Fruit fly (Drosophila melanogaster) whole organism, embryonic: ENCODE results near the gene CG13658.

Experiments used
- Ada2b ChIP-seq: fragments of 200-800 bp; sonication (Bioruptor generic); IDR thresholded peaks from 2 replicates; pipeline ENCODE4 v1.3.6; 2022; ENCODE audit warnings: missing biosample characterization, missing genetic modification characterization
- B-H2 ChIP-seq: fragments of 200-800 bp; sonication (Bioruptor generic); optimal IDR thresholded peaks from 2 replicates; lab custom pipeline; 2018; ENCODE audit warnings: missing biosample characterization, mild to moderate bottlenecking, missing genetic modification characterization
- CG10267 ChIP-seq: fragments of 200-800 bp; sonication (Bioruptor generic); optimal IDR thresholded peaks from 2 replicates; lab custom pipeline; 2018; ENCODE audit warnings: missing biosample characterization, mild to moderate bottlenecking, missing genetic modification characterization, moderate library complexity
- CG11696 ChIP-seq: fragments of 200-800 bp; sonication (Bioruptor generic); IDR thresholded peaks from 2 replicates; pipeline ENCODE4 v1.3.6; 2022; ENCODE audit warnings: missing biosample characterization, missing genetic modification characterization
- CG12104 ChIP-seq: fragments of 200-800 bp; sonication (Bioruptor generic); optimal IDR thresholded peaks from 3 replicates; lab custom pipeline; 2016; ENCODE audit warnings: missing biosample characterization, missing genetic modification characterization
- CG1233 ChIP-seq: fragments of 200-800 bp; sonication (Bioruptor generic); optimal IDR thresholded peaks from 4 replicates; lab custom pipeline; 2018; ENCODE audit warnings: missing biosample characterization, mild to moderate bottlenecking, missing genetic modification characterization
- CG17612 ChIP-seq: fragments of 200-800 bp; sonication (Bioruptor generic); IDR thresholded peaks from 2 replicates; pipeline ENCODE4 v1.3.6; 2022; ENCODE audit warnings: missing biosample characterization, missing genetic modification characterization
- CG30431 ChIP-seq: fragments of 200-800 bp; sonication (Bioruptor generic); optimal IDR thresholded peaks from 2 replicates; lab custom pipeline; 2017; ENCODE audit warnings: missing biosample characterization, missing genetic modification characterization
- CG3065 ChIP-seq: fragments of 200-800 bp; sonication (Bioruptor generic); optimal IDR thresholded peaks from 2 replicates; lab custom pipeline; 2016; ENCODE audit warnings: missing biosample characterization, missing genetic modification characterization
- CG33557 ChIP-seq: fragments of 200-800 bp; sonication (Bioruptor generic); optimal IDR thresholded peaks from 2 replicates; lab custom pipeline; 2019; ENCODE audit warnings: missing biosample characterization, mild to moderate bottlenecking, missing genetic modification characterization, moderate library complexity
- CG3407 ChIP-seq: fragments of 200-800 bp; sonication (Bioruptor generic); optimal IDR thresholded peaks from 2 replicates; lab custom pipeline; 2018; ENCODE audit warnings: missing biosample characterization, mild to moderate bottlenecking, missing genetic modification characterization
- CG3995 ChIP-seq: fragments of 200-800 bp; sonication (Bioruptor generic); optimal IDR thresholded peaks from 3 replicates; lab custom pipeline; 2016; ENCODE audit warnings: missing biosample characterization, missing genetic modification characterization
- CG4282 ChIP-seq: fragments of 200-800 bp; sonication (Bioruptor generic); optimal IDR thresholded peaks from 2 replicates; lab custom pipeline; 2016; ENCODE audit warnings: missing biosample characterization, missing genetic modification characterization
- CG4404 ChIP-seq: fragments of 200-800 bp; sonication (Bioruptor generic); IDR thresholded peaks from 2 replicates; pipeline ENCODE4 v1.3.6; 2022; ENCODE audit warnings: missing biosample characterization, missing genetic modification characterization
- CG6683 ChIP-seq: fragments of 200-800 bp; sonication (Bioruptor generic); optimal IDR thresholded peaks from 2 replicates; lab custom pipeline; 2017; ENCODE audit warnings: missing biosample characterization, mild to moderate bottlenecking, missing genetic modification characterization, missing genetic modification reagents
- CG7786 ChIP-seq: fragments of 200-800 bp; sonication (Bioruptor generic); optimal IDR thresholded peaks from 2 replicates; lab custom pipeline; 2016; ENCODE audit warnings: missing biosample characterization, missing genetic modification characterization
- CG9609 ChIP-seq: fragments of 200-800 bp; sonication (Bioruptor generic); optimal IDR thresholded peaks from 3 replicates; lab custom pipeline; 2016; ENCODE audit warnings: missing biosample characterization, missing genetic modification characterization
- CG9727 ChIP-seq: fragments of 200-800 bp; sonication (Bioruptor generic); optimal IDR thresholded peaks from 3 replicates; lab custom pipeline; 2017; ENCODE audit warnings: missing biosample characterization, mild to moderate bottlenecking, missing genetic modification characterization
- CHES-1-like ChIP-seq: fragments of 200-800 bp; sonication (Bioruptor generic); optimal IDR thresholded peaks from 2 replicates; lab custom pipeline; 2016; ENCODE audit warnings: missing biosample characterization, missing genetic modification characterization
- D19A ChIP-seq: fragments of 200-800 bp; optimal IDR thresholded peaks from 3 replicates; lab custom pipeline; 2019; ENCODE audit warnings: missing biosample characterization, mild to moderate bottlenecking, missing genetic modification characterization, moderate library complexity
- Dad ChIP-seq: fragments of 200-800 bp; sonication (Bioruptor generic); optimal IDR thresholded peaks from 3 replicates; lab custom pipeline; 2016; ENCODE audit warnings: missing biosample characterization, missing genetic modification characterization
- Gsc ChIP-seq: fragments of 200-800 bp; sonication (Bioruptor generic); IDR thresholded peaks from 2 replicates; pipeline ENCODE4 v1.3.6; 2022; ENCODE audit warnings: missing biosample characterization, missing genetic modification characterization
- H15 ChIP-seq: fragments of 200-800 bp; sonication (Bioruptor generic); IDR thresholded peaks from 3 replicates; pipeline ENCODE4 v1.3.6; 2022; ENCODE audit warnings: missing biosample characterization, missing genetic modification characterization
- Kr ChIP-seq: fragments of 200-800 bp; sonication (Bioruptor generic); optimal IDR thresholded peaks from 2 replicates; lab custom pipeline; 2017; ENCODE audit warnings: missing biosample characterization, mild to moderate bottlenecking, missing genetic modification characterization
- MBD-R2 ChIP-seq: fragments of 200-800 bp; sonication (Bioruptor generic); IDR thresholded peaks from 2 replicates; pipeline ENCODE4 v1.3.6; 2022; ENCODE audit warnings: missing biosample characterization, missing genetic modification characterization
- NK7.1 ChIP-seq: fragments of 200-800 bp; sonication (Bioruptor generic); optimal IDR thresholded peaks from 3 replicates; lab custom pipeline; 2016; ENCODE audit warnings: missing biosample characterization, missing genetic modification characterization
- Oli ChIP-seq: fragments of 200-800 bp; sonication (Bioruptor generic); optimal IDR thresholded peaks from 2 replicates; lab custom pipeline; 2018; ENCODE audit warnings: missing biosample characterization, mild to moderate bottlenecking, missing genetic modification characterization, moderate library complexity
- Sin3A ChIP-seq: fragments of >200 bp; optimal IDR thresholded peaks from 2 replicates; lab custom pipeline; 2018
- Taf1 ChIP-seq: fragments of 200-800 bp; sonication (Bioruptor generic); IDR thresholded peaks from 2 replicates; pipeline ENCODE4 v1.3.6; 2022; ENCODE audit warnings: missing biosample characterization, missing genetic modification characterization
- Xrp1 ChIP-seq: fragments of 200-800 bp; sonication (Bioruptor generic); IDR thresholded peaks from 2 replicates; pipeline ENCODE4 v1.3.6; 2022; ENCODE audit warnings: missing biosample characterization, missing genetic modification characterization
- abd-A ChIP-seq: fragments of 200-800 bp; sonication (Bioruptor generic); optimal IDR thresholded peaks from 3 replicates; lab custom pipeline; 2019; ENCODE audit warnings: missing biosample characterization, mild to moderate bottlenecking, missing genetic modification characterization, moderate library complexity
- aop ChIP-seq: fragments of 200-800 bp; sonication (Bioruptor generic); IDR thresholded peaks from 2 replicates; pipeline ENCODE4 v1.3.6; 2022; ENCODE audit warnings: missing biosample characterization, missing genetic modification characterization
- bigmax ChIP-seq: fragments of 200-800 bp; sonication (Bioruptor generic); optimal IDR thresholded peaks from 2 replicates; lab custom pipeline; 2018; ENCODE audit warnings: missing biosample characterization, mild to moderate bottlenecking, missing genetic modification characterization
- chif ChIP-seq, 2 experiments: fragments of 200-800 bp; sonication (Bioruptor generic); optimal IDR thresholded peaks; 3 replicates each; lab custom pipeline; 2016; ENCODE audit warnings: missing biosample characterization in 2 of 2, missing genetic modification characterization in 2 of 2
- danr ChIP-seq: fragments of 200-800 bp; sonication (Bioruptor generic); IDR thresholded peaks from 2 replicates; pipeline ENCODE4 v1.3.6; 2022; ENCODE audit warnings: missing biosample characterization, missing genetic modification characterization
- dimm ChIP-seq: fragments of 200-800 bp; sonication (Bioruptor generic); IDR thresholded peaks from 2 replicates; pipeline ENCODE4 v1.3.6; 2022; ENCODE audit warnings: missing biosample characterization, missing genetic modification characterization
- dmrt11E ChIP-seq: fragments of 200-800 bp; sonication (Bioruptor generic); optimal IDR thresholded peaks from 3 replicates; lab custom pipeline; 2018; ENCODE audit warnings: missing biosample characterization, mild to moderate bottlenecking, missing genetic modification characterization, moderate library complexity
- gcm ChIP-seq: fragments of 200-800 bp; sonication (Bioruptor generic); optimal IDR thresholded peaks from 2 replicates; lab custom pipeline; 2019; ENCODE audit warnings: missing biosample characterization, mild to moderate bottlenecking, missing genetic modification characterization, moderate library complexity
- grau ChIP-seq: fragments of 200-800 bp; optimal IDR thresholded peaks from 3 replicates; lab custom pipeline; 2019; ENCODE audit warnings: missing biosample characterization, mild to moderate bottlenecking, missing genetic modification characterization, moderate library complexity
- jing ChIP-seq: fragments of 200-800 bp; sonication (Bioruptor generic); optimal IDR thresholded peaks from 2 replicates; lab custom pipeline; 2018; ENCODE audit warnings: missing biosample characterization, mild to moderate bottlenecking, missing genetic modification characterization
- kay ChIP-seq: fragments of 200-800 bp; sonication (Bioruptor generic); optimal IDR thresholded peaks from 2 replicates; lab custom pipeline; 2016; ENCODE audit warnings: missing biosample characterization, missing genetic modification characterization
- lola ChIP-seq, 3 experiments: fragments of >200 bp in 2 of 3; fragments of 200-800 bp in 1 of 3; sonication (Bioruptor generic) in 1 of 3; optimal IDR thresholded peaks; 2 replicates each; lab custom pipeline; 2017 to 2019; ENCODE audit warnings: missing biosample characterization in 3 of 3, missing genetic modification characterization in 3 of 3, mild to moderate bottlenecking in 1 of 3, moderate library complexity in 1 of 3
- nau ChIP-seq: fragments of 200-800 bp; sonication (Bioruptor generic); optimal IDR thresholded peaks from 3 replicates; lab custom pipeline; 2017; ENCODE audit warnings: missing biosample characterization, mild to moderate bottlenecking, missing genetic modification characterization, missing genetic modification reagents
- nmo ChIP-seq: fragments of 200-800 bp; sonication (Bioruptor generic); optimal IDR thresholded peaks from 2 replicates; lab custom pipeline; 2018; ENCODE audit warnings: missing biosample characterization, mild to moderate bottlenecking, missing genetic modification characterization, moderate library complexity
- pho ChIP-seq: fragments of 200-800 bp; sonication (Bioruptor generic); optimal IDR thresholded peaks from 2 replicates; lab custom pipeline; 2016; ENCODE audit warnings: missing biosample characterization, missing genetic modification characterization
- pum ChIP-seq: fragments of 200-800 bp; sonication (Bioruptor generic); optimal IDR thresholded peaks from 2 replicates; lab custom pipeline; 2016; ENCODE audit warnings: missing biosample characterization, missing genetic modification characterization
- salm ChIP-seq: fragments of 200-800 bp; sonication (Bioruptor generic); optimal IDR thresholded peaks from 2 replicates; lab custom pipeline; 2018; ENCODE audit warnings: missing biosample characterization, mild to moderate bottlenecking, missing genetic modification characterization
- scrt ChIP-seq: fragments of 200-800 bp; sonication (Bioruptor generic); optimal IDR thresholded peaks from 2 replicates; lab custom pipeline; 2018; ENCODE audit warnings: missing biosample characterization, mild to moderate bottlenecking, missing genetic modification characterization, moderate library complexity
- sens-2 ChIP-seq: fragments of 200-800 bp; sonication (Bioruptor generic); IDR thresholded peaks from 2 replicates; pipeline ENCODE4 v1.3.6; 2022; ENCODE audit warnings: missing biosample characterization, missing genetic modification characterization
- tap ChIP-seq: fragments of 200-800 bp; optimal IDR thresholded peaks from 3 replicates; lab custom pipeline; 2019; ENCODE audit warnings: missing biosample characterization, mild to moderate bottlenecking, missing genetic modification characterization, moderate library complexity
- toy ChIP-seq: fragments of 200-800 bp; sonication (Bioruptor generic); IDR thresholded peaks from 2 replicates; pipeline ENCODE4 v1.3.6; 2022; ENCODE audit warnings: missing biosample characterization, missing genetic modification characterization
- usp ChIP-seq: fragments of >200 bp; optimal IDR thresholded peaks from 2 replicates; lab custom pipeline; 2017; ENCODE audit warnings: missing biosample characterization, missing genetic modification characterization

CG13658 gene

DNA sequence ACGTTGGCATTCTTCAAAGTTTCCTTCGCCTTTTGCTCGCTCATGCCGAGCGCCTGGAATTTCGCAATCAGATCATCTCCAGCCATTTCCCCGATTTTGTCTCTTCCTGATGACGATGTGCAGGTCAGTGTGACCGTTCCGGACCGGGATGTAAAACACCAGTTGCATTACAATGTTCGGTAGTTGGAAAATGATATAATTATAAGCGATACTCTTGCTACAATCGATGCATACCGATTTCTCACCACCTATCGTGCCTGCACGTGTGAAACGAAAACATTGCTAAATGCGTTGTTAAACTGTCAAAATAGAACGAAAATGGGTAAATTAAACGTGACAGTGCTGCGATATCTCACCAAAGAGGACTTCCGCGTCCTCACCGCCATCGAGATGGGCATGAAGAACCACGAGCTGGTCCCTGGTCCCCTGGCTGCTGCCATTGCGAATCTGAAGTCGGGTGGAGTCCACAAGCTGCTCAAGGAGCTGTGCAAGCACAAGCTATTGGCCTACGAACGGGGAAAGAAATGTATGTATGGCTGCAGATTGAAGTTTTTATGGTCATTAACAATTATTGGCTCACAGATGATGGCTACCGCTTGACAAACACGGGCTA, 21.6 kb upstream of the CG13658 start, which contains the start of the genes GlnRS and RIOK2 (continued):
- TF ChIP-seq D19A = no peak
- TF ChIP-seq grau = no peak
- no peak for TF ChIP-seq H15 (GFP tag; lab: Robert Waterston, UW)
- TF ChIP-seq CHES-1-like (GFP tag; lab: Kevin White, UChicago) = peak; percentile 64
- TF ChIP-seq Xrp1 (GFP tag; lab: Robert Waterston, UW) = 0 out of 2 replicates have a peak, but pooled peaks have one; percentile 15
- no peak for TF ChIP-seq jing (GFP tag; lab: Kevin White, UChicago)
- TF ChIP-seq MBD-R2 = peak; percentile 98
- peak; percentile 16 for TF ChIP-seq CG9609 (GFP tag; lab: Kevin White, UChicago)
- no peak for TF ChIP-seq chif (GFP tag; optimal IDR thresholded peaks at IDR 0.05; lab: Kevin White, UChicago)
- no peak for TF ChIP-seq CG4282 (GFP tag; lab: Kevin White, UChicago)
- TF ChIP-seq CG6683 (GFP tag; lab: Kevin White, UChicago) = no peak
- TF ChIP-seq toy (GFP tag; lab: Robert Waterston, UW) = no peak
- TF ChIP-seq dimm (GFP tag; lab: Robert Waterston, UW) = no peak
- no peak for TF ChIP-seq CG1233 (GFP tag; lab: Kevin White, UChicago)
- TF ChIP-seq CG17612 (GFP tag; lab: Robert Waterston, UW) = no peak
- no peak for TF ChIP-seq CG3407 (GFP tag; lab: Kevin White, UChicago)
- TF ChIP-seq CG30431 (GFP tag; lab: Kevin White, UChicago) = no peak
- TF ChIP-seq Taf1 (GFP tag; lab: Robert Waterston, UW) = no peak
- no peak for TF ChIP-seq gcm
- no peak for TF ChIP-seq CG33557 (GFP tag; lab: Kevin White, UChicago)
- TF ChIP-seq tap (tag; lab: Kevin White, UChicago) = no peak
- TF ChIP-seq Kr (GFP tag; lab: Kevin White, UChicago) = no peak
- TF ChIP-seq CG3995 (GFP tag; lab: Kevin White, UChicago) = peak; percentile 50
- peak; percentile 10 for TF ChIP-seq CG7786 (GFP tag; lab: Kevin White, UChicago)
- no peak for TF ChIP-seq CG12104 (GFP tag; lab: Kevin White, UChicago)
- TF ChIP-seq B-H2 (GFP tag; lab: Kevin White, UChicago) = peak; percentile 53
- no peak for TF ChIP-seq salm (tag; lab: Kevin White, UChicago)
- no peak for TF ChIP-seq CG11696
- no peak for TF ChIP-seq Oli (tag; lab: Kevin White, UChicago)
- TF ChIP-seq CG4404 (GFP tag; lab: Robert Waterston, UW) = no peak
- peak; percentile 78 for TF ChIP-seq Sin3A (lab: Kevin White, UChicago)
- peak; percentile 71 for TF ChIP-seq nmo (GFP tag; lab: Kevin White, UChicago)
- no peak for TF ChIP-seq NK7.1 (GFP tag; lab: Kevin White, UChicago)
- no peak for TF ChIP-seq usp (GFP tag; lab: Kevin White, UChicago)
- TF ChIP-seq kay (GFP tag; lab: Kevin White, UChicago) = peak; percentile 68
- no peak for TF ChIP-seq nau (GFP tag; lab: Kevin White, UChicago)
- peak; percentile 0 for TF ChIP-seq CG9727 (GFP tag; lab: Kevin White, UChicago)
- TF ChIP-seq aop (GFP tag; lab: Robert Waterston, UW) = no peak
- no peak for TF ChIP-seq CG3065
- TF ChIP-seq pho (GFP tag; lab: Kevin White, UChicago) = peak; percentile 5
- peak; percentile 62 for TF ChIP-seq CG10267 (tag; lab: Kevin White, UChicago)
- no peak for TF ChIP-seq dmrt11E (tag; lab: Kevin White, UChicago)
- no peak for TF ChIP-seq danr (GFP tag; lab: Robert Waterston, UW)
- no peak for TF ChIP-seq Gsc (GFP tag; lab: Robert Waterston, UW)
- no peak for TF ChIP-seq abd-A (tag; lab: Kevin White, UChicago)
- no peak for TF ChIP-seq pum (GFP tag; lab: Kevin White, UChicago)
- TF ChIP-seq bigmax (GFP tag; lab: Kevin White, UChicago) = peak; percentile 55
- TF ChIP-seq scrt = peak; percentile 95
- no peak for TF ChIP-seq Ada2b
- TF ChIP-seq lola (GFP tag; optimal IDR thresholded peaks at IDR 0.05; lab: Kevin White, UChicago) = peak in 1 of 3 experiments; percentile 100
- TF ChIP-seq Dad = no peak
- no peak for TF ChIP-seq sens-2 (GFP tag; lab: Robert Waterston, UW)
